Fruit fly (Drosophila melanogaster) whole organism, prepupa: ENCODE data around the gene CG11374.
A peak's percentile ranks its signal among the peaks of the same experiment; 100 is the strongest.

Experiments used
- CG10631 ChIP-seq: fragments of 200-800 bp; sonication (Bioruptor generic); optimal IDR thresholded peaks from 2 replicates; lab custom pipeline; 2016; ENCODE audit warnings: missing biosample characterization, missing genetic modification characterization
- CG11294 ChIP-seq: fragments of 200-800 bp; sonication (Bioruptor generic); IDR thresholded peaks from 2 replicates; pipeline ENCODE4 v1.3.6; 2022; ENCODE audit warnings: missing biosample characterization, missing genetic modification characterization
- CG16779 ChIP-seq: fragments of 200-800 bp; sonication (Bioruptor generic); optimal IDR thresholded peaks from 3 replicates; lab custom pipeline; 2017; ENCODE audit warnings: missing biosample characterization, mild to moderate bottlenecking, missing genetic modification characterization
- CG6854 ChIP-seq: fragments of 200-800 bp; sonication (Bioruptor generic); optimal IDR thresholded peaks from 2 replicates; lab custom pipeline; 2017; ENCODE audit warnings: missing biosample characterization, mild to moderate bottlenecking, missing genetic modification characterization
- CG7368 ChIP-seq: fragments of 200-800 bp; sonication (Bioruptor generic); optimal IDR thresholded peaks from 3 replicates; lab custom pipeline; 2016; ENCODE audit warnings: missing biosample characterization, missing genetic modification characterization
- CG9139 ChIP-seq: fragments of 200-800 bp; sonication (Bioruptor generic); optimal IDR thresholded peaks from 3 replicates; lab custom pipeline; 2017; ENCODE audit warnings: missing biosample characterization, mild to moderate bottlenecking, missing genetic modification characterization
- Ets21C ChIP-seq: fragments of 200-800 bp; sonication (Bioruptor generic); optimal IDR thresholded peaks from 3 replicates; lab custom pipeline; 2016; ENCODE audit warnings: missing biosample characterization, missing genetic modification characterization
- Hr38 ChIP-seq: sonication (Bioruptor generic); optimal IDR thresholded peaks from 2 replicates; lab custom pipeline; 2016; ENCODE audit warnings: missing biosample characterization, missing genetic modification characterization
- achi ChIP-seq: fragments of 200-800 bp; sonication (Bioruptor generic); optimal IDR thresholded peaks from 3 replicates; lab custom pipeline; 2016; ENCODE audit warnings: missing biosample characterization, missing genetic modification characterization
- spab ChIP-seq: fragments of 200-800 bp; sonication (Bioruptor generic); optimal IDR thresholded peaks from 2 replicates; lab custom pipeline; 2017; ENCODE audit warnings: missing biosample characterization, mild to moderate bottlenecking, missing genetic modification characterization, missing genetic modification reagents
- ss ChIP-seq, 2 experiments: fragments of 200-800 bp; sonication (Bioruptor generic); optimal IDR thresholded peaks; 2 replicates in 1 of 2; 3 replicates in 1 of 2; lab custom pipeline; 2017 to 2018; ENCODE audit warnings: mild to moderate bottlenecking in 2 of 2, missing biosample characterization in 2 of 2, missing genetic modification characterization in 2 of 2, moderate library complexity in 1 of 2
- svp ChIP-seq: fragments of 200-800 bp; sonication (Bioruptor generic); peaks from one replicate; lab custom pipeline; 2016; ENCODE audit warnings: missing biosample characterization, missing genetic modification characterization

- TF ChIP-seq CG11294 (GFP tag; lab: Robert Waterston, UW) (no peak), CG7368 (no peak), CG16779 (no peak), svp (GFP tag; lab: Kevin White, UChicago) (peak; percentile 91), spab (GFP tag; lab: Kevin White, UChicago) (no peak), CG6854 (GFP tag; lab: Kevin White, UChicago) (no peak), CG10631 (GFP tag; lab: Kevin White, UChicago) (no peak), achi (no peak), CG9139 (GFP tag; lab: Kevin White, UChicago) (no peak), Ets21C (no peak), ss (GFP tag; optimal IDR thresholded peaks at IDR 0.05; lab: Kevin White, UChicago) (no peak), Hr38 (no peak)
Measured at dm6 chr2L:125364-126252, 49.5 kb downstream of the CG11374 start.
